Fruit fly (Drosophila melanogaster) Kc167 (cell line): ENCODE measurements around the gene CG4631.

Experiments used
- Myc ChIP-seq: fragments of >200 bp; optimal IDR thresholded peaks from 2 replicates; lab custom pipeline; 2017; ENCODE audit warnings: missing external identifiers
- Sin3A ChIP-seq: fragments of >200 bp; optimal IDR thresholded peaks from 2 replicates; lab custom pipeline; 2018; ENCODE audit warnings: missing external identifiers
- h ChIP-seq: fragments of >200 bp; optimal IDR thresholded peaks from 3 replicates; lab custom pipeline; 2018; ENCODE audit warnings: missing external identifiers
- insv ChIP-seq: fragments of >200 bp; optimal IDR thresholded peaks from 3 replicates; lab custom pipeline; 2018; ENCODE audit warnings: missing external identifiers
- psq ChIP-seq: fragments of >200 bp; optimal IDR thresholded peaks from 2 replicates; lab custom pipeline; 2017; ENCODE audit warnings: missing external identifiers
- ttk ChIP-seq: sonication (Bioruptor generic); optimal IDR thresholded peaks from 2 replicates; lab custom pipeline; 2017; ENCODE audit warnings: missing external identifiers

Gene CG4631

dm6 chr2L:16629176-16629575 lies 22.0 kb downstream of the CG4631 start:
- TF ChIP-seq Myc (lab: Kevin White, UChicago) (no peak), psq (lab: Kevin White, UChicago) (no peak)

DNA sequence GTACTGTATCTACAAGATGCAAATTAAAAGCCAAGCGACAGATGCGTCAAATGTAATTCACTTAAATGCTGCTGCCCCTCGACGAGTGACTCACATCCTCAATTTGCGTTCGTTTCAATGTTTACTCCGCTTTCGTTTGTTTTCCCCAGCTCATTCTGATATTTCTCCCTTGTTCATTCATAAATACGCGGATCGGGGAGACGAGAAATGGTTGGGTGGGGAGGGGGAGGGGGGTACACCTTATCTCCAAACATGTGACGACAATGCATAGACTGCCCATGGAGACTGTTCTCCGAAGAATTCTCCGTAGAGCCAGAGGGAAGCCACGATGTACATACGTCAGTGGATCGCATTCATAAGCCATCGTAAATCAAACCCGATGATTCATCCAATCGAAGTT lies 30.2 kb downstream of the CG4631 start:
- no peak for TF ChIP-seq ttk (lab: Kevin White, UChicago)
- no peak for TF ChIP-seq insv (lab: Kevin White, UChicago)
- no peak for TF ChIP-seq Myc (lab: Kevin White, UChicago)
- TF ChIP-seq h = no peak
- no peak for TF ChIP-seq psq (lab: Kevin White, UChicago)
- no peak for TF ChIP-seq Sin3A

DNA sequence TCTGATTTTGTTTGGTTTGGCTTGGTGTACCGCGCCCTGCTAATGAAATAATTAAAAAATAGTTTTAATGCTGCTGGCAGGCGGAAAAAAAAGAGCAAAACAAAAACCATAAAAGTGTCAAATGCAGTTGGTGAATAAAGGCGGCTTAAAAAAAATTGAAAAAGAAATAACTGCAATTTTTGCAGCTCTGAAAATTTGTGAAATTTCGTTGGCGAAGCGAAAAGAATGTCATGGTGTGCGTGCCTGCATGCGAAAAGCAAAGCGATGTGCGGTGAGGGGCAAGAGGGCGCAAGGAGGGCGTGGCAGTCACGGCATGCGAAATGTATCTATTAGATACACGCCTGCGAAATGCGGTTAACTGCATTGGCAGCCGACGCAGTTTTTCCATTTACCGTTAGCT lies 31.2 kb downstream of the CG4631 start:
- no peak for TF ChIP-seq psq (lab: Kevin White, UChicago)
- TF ChIP-seq ttk (lab: Kevin White, UChicago) = no peak
- TF ChIP-seq insv (lab: Kevin White, UChicago) = no peak

DNA sequence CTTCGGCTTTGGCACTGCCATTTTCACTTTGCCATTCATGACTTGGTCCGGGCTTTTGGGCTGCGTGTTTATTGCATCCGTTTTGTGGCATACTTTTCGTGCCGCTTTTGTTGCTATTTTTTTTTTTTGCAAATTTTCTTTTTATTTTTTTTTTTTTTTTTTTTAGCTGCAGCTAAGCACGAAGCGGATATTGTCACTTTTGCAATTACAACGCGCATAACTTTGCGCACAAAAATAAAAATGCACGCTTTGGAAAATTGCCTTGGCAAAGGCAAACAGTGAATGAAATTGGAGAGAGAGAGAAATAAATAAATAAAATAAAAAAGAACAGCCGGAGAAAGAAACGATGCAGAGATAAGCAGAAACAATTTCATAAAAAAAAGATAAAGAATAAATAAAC lies 33.7 kb downstream of the CG4631 start:
- TF ChIP-seq insv (lab: Kevin White, UChicago) = no peak

DNA sequence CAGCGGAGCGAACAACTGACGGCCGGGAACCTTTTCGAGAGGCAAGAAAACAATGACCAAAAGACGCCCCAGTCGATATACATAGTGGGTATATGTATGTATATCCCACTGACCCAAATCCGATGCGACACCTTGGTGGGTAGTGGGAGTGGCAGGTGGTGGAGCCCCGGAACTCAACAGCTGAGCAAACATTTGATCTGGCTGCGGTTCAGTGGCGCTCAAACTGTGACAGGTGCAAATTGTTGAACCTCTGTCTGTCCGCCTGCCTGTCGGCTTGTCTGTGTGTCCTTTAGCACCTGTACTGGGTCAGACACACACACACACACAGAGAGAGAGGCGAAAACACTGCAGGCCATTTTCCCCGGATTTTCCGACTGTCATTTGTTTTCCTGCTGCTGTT lies 36.3 kb downstream of the CG4631 start:
- no peak for TF ChIP-seq Myc (lab: Kevin White, UChicago)
- TF ChIP-seq insv (lab: Kevin White, UChicago) = no peak
- TF ChIP-seq h = no peak

dm6 chr2L:16643961-16644360 lies 36.8 kb downstream of the CG4631 start:
- TF ChIP-seq Sin3A (no peak), ttk (lab: Kevin White, UChicago) (no peak), psq (lab: Kevin White, UChicago) (no peak), insv (lab: Kevin White, UChicago) (no peak), h (no peak), Myc (lab: Kevin White, UChicago) (no peak)

dm6 chr2L:16645479-16646302 lies 38.5 kb downstream of the CG4631 start:
- no peak for TF ChIP-seq insv (lab: Kevin White, UChicago)
- TF ChIP-seq Sin3A = no peak
- no peak for TF ChIP-seq h
- no peak for TF ChIP-seq psq (lab: Kevin White, UChicago)
- TF ChIP-seq Myc (lab: Kevin White, UChicago) = no peak
- no peak for TF ChIP-seq ttk (lab: Kevin White, UChicago)

dm6 chr2L:16647773-16648172 lies 40.6 kb downstream of the CG4631 start:
- TF ChIP-seq Myc (lab: Kevin White, UChicago) (no peak), h (no peak), psq (lab: Kevin White, UChicago) (no peak)

- TF ChIP-seq insv (lab: Kevin White, UChicago) (no peak), psq (lab: Kevin White, UChicago) (no peak)
Measured at dm6 chr2L:16648925-16649324, 41.8 kb downstream of the CG4631 start.

DNA sequence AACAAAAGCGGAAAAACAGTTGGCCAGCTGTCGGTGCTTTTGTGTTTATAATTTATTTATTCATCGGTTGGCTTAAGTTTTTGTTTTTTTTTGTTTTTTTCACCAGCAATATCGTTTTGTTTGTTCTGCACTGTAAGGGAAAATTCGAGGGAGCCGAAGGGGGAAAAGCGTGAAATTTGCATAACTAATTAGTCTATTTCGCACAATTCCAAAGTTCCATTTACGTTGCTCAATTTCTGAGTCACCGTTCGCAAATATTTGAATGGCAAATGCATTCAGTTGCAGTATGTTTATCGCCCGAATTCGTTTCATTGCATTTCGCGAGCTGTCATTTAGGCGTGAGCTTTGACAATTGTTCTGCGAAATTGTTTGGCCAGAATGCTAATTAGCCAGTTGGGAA lies 46.4 kb downstream of the CG4631 start:
- TF ChIP-seq Myc (lab: Kevin White, UChicago) (no peak), Sin3A (no peak), psq (lab: Kevin White, UChicago) (no peak), ttk (lab: Kevin White, UChicago) (no peak), h (no peak), insv (lab: Kevin White, UChicago) (no peak)

- TF ChIP-seq psq (lab: Kevin White, UChicago) = no peak
- no peak for TF ChIP-seq Myc (lab: Kevin White, UChicago)
- TF ChIP-seq insv (lab: Kevin White, UChicago) = no peak
- TF ChIP-seq h = no peak
- TF ChIP-seq ttk (lab: Kevin White, UChicago) = no peak
- TF ChIP-seq Sin3A = no peak
Measured at dm6 chr2L:16656692-16657109, 49.5 kb downstream of the CG4631 start.

DNA sequence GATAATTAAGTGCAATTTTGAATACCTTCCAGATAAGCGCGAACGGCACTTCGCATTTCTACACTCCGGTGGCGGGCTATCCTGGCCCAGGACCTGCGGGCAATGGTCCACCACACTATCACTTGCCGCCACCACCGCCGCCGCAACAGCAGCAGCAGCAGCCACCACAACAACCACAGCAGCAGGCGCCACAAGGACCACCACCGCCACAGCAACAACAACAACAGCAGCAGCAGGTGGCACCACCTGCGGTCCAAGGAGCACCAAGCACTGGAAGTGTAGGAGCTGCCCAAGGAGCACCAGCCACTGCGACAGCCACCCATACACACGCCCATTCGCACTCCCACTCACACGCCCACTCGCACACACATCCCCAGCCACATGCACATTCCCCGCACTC lies 50.3 kb downstream of the CG4631 start:
- TF ChIP-seq ttk (lab: Kevin White, UChicago) (no peak), Sin3A (no peak), insv (lab: Kevin White, UChicago) (no peak), Myc (lab: Kevin White, UChicago) (no peak), psq (lab: Kevin White, UChicago) (no peak), h (no peak)
